Fruit fly (Drosophila melanogaster) whole organism, embryonic: ENCODE results near the gene rdog.
A peak's percentile ranks its signal among the peaks of the same experiment; 100 is the strongest.

Source experiments
- Awh ChIP-seq: fragments of 200-800 bp; sonication (Bioruptor generic); IDR thresholded peaks from 2 replicates; pipeline ENCODE4, ENCODE4 v1.3.6; 2022; ENCODE audit warnings: missing biosample characterization, missing genetic modification characterization
- B-H2 ChIP-seq: fragments of 200-800 bp; sonication (Bioruptor generic); optimal IDR thresholded peaks from 2 replicates; lab custom pipeline; 2018; ENCODE audit warnings: missing biosample characterization, mild to moderate bottlenecking, missing genetic modification characterization
- CG10321 ChIP-seq: fragments of 200-800 bp; sonication (Bioruptor generic); IDR thresholded peaks from 2 replicates; pipeline ENCODE4 v1.3.6; 2022; ENCODE audit warnings: missing biosample characterization, missing genetic modification characterization
- CG11504 ChIP-seq: fragments of 200-800 bp; sonication (Bioruptor generic); optimal IDR thresholded peaks from 3 replicates; lab custom pipeline; 2019; ENCODE audit warnings: missing biosample characterization, mild to moderate bottlenecking, missing genetic modification characterization, moderate library complexity
- CG11695 ChIP-seq: fragments of 200-800 bp; sonication (Bioruptor generic); IDR thresholded peaks from 3 replicates; pipeline ENCODE4 v1.3.6; 2022; ENCODE audit warnings: missing biosample characterization, missing genetic modification characterization
- CG11723 ChIP-seq: fragments of 200-800 bp; sonication (Bioruptor generic); optimal IDR thresholded peaks from 2 replicates; lab custom pipeline; 2017; ENCODE audit warnings: missing biosample characterization, mild to moderate bottlenecking, missing genetic modification characterization
- CG12071 ChIP-seq: fragments of 200-800 bp; sonication (Bioruptor generic); optimal IDR thresholded peaks from 3 replicates; lab custom pipeline; 2018; ENCODE audit warnings: missing biosample characterization, mild to moderate bottlenecking, missing genetic modification characterization
- CG14441 ChIP-seq: fragments of 200-800 bp; sonication (Bioruptor generic); IDR thresholded peaks from 2 replicates; pipeline ENCODE4 v1.3.6; 2022; ENCODE audit warnings: missing biosample characterization, missing genetic modification characterization
- CG14860 ChIP-seq: fragments of 200-800 bp; sonication (Bioruptor generic); IDR thresholded peaks from 3 replicates; pipeline ENCODE4 v1.3.6; 2022; ENCODE audit warnings: missing biosample characterization, missing genetic modification characterization; ENCODE audit not compliant: partially characterized antibody
- CG14965 ChIP-seq: fragments of 200-800 bp; sonication (Bioruptor generic); optimal IDR thresholded peaks from 2 replicates; lab custom pipeline; 2016; ENCODE audit warnings: missing biosample characterization, missing genetic modification characterization, borderline replicate concordance
- CG1602 ChIP-seq: fragments of 200-800 bp; sonication (Bioruptor generic); optimal IDR thresholded peaks from 3 replicates; lab custom pipeline; 2016; ENCODE audit warnings: missing biosample characterization, missing genetic modification characterization
- CG1647 ChIP-seq: fragments of 200-800 bp; sonication (Bioruptor generic); optimal IDR thresholded peaks from 3 replicates; lab custom pipeline; 2016; ENCODE audit warnings: missing biosample characterization, missing genetic modification characterization
- CG1792 ChIP-seq: fragments of 200-800 bp; sonication (Bioruptor generic); optimal IDR thresholded peaks from 2 replicates; lab custom pipeline; 2016; ENCODE audit warnings: missing biosample characterization, missing genetic modification characterization
- CG31388 ChIP-seq: fragments of 200-800 bp; sonication (Bioruptor generic); optimal IDR thresholded peaks from 2 replicates; lab custom pipeline; 2016; ENCODE audit warnings: missing biosample characterization, missing genetic modification characterization
- CG33213 ChIP-seq: fragments of 200-800 bp; sonication (Bioruptor generic); optimal IDR thresholded peaks from 3 replicates; lab custom pipeline; 2016; ENCODE audit warnings: missing biosample characterization, missing genetic modification characterization
- CG3407 ChIP-seq: fragments of 200-800 bp; sonication (Bioruptor generic); optimal IDR thresholded peaks from 2 replicates; lab custom pipeline; 2018; ENCODE audit warnings: missing biosample characterization, mild to moderate bottlenecking, missing genetic modification characterization
- CG4360 ChIP-seq: fragments of 200-800 bp; sonication (Bioruptor generic); IDR thresholded peaks from 2 replicates; pipeline ENCODE4 v1.3.6; 2022; ENCODE audit warnings: missing biosample characterization, missing genetic modification characterization
- CG6854 ChIP-seq: fragments of 200-800 bp; sonication (Bioruptor generic); optimal IDR thresholded peaks from 3 replicates; lab custom pipeline; 2017; ENCODE audit warnings: missing biosample characterization, mild to moderate bottlenecking, missing genetic modification characterization
- CG7372 ChIP-seq: fragments of 200-800 bp; sonication (Bioruptor generic); IDR thresholded peaks from 2 replicates; pipeline ENCODE4 v1.3.6; 2022; ENCODE audit warnings: missing biosample characterization, missing genetic modification characterization
- CG9215 ChIP-seq: fragments of 200-800 bp; sonication (Bioruptor generic); IDR thresholded peaks from 2 replicates; pipeline ENCODE4 v1.3.6; 2022; ENCODE audit warnings: missing biosample characterization, missing genetic modification characterization
- CHES-1-like ChIP-seq: fragments of 200-800 bp; sonication (Bioruptor generic); optimal IDR thresholded peaks from 2 replicates; lab custom pipeline; 2016; ENCODE audit warnings: missing biosample characterization, missing genetic modification characterization
- D19B ChIP-seq: fragments of 200-800 bp; sonication (Bioruptor generic); optimal IDR thresholded peaks from 2 replicates; lab custom pipeline; 2017; ENCODE audit warnings: missing biosample characterization, mild to moderate bottlenecking, missing genetic modification characterization
- Dbx ChIP-seq: fragments of 200-800 bp; sonication (Bioruptor generic); IDR thresholded peaks from 3 replicates; pipeline ENCODE4 v1.3.6; 2022; ENCODE audit warnings: missing biosample characterization, missing genetic modification characterization
- Dip3 ChIP-seq: fragments of 200-800 bp; sonication (Bioruptor generic); optimal IDR thresholded peaks from 3 replicates; lab custom pipeline; 2016; ENCODE audit warnings: missing biosample characterization, missing genetic modification characterization
- Doc3 ChIP-seq: fragments of 200-800 bp; sonication (Bioruptor generic); IDR thresholded peaks from 3 replicates; pipeline ENCODE4 v1.3.6; 2022; ENCODE audit warnings: missing biosample characterization, missing genetic modification characterization; ENCODE audit not compliant: partially characterized antibody
- Dref ChIP-seq: fragments of 200-800 bp; sonication (Bioruptor generic); IDR thresholded peaks from 2 replicates; pipeline ENCODE4 v1.3.6; 2022; ENCODE audit warnings: missing biosample characterization, missing genetic modification characterization
- GATAe ChIP-seq: fragments of 200-800 bp; sonication (Bioruptor generic); conservative IDR thresholded peaks from 2 replicates; pipeline ENCODE4 v1.3.6; 2022; ENCODE audit warnings: missing biosample characterization, missing genetic modification characterization
- HLH54F ChIP-seq: fragments of 200-800 bp; sonication (Bioruptor generic); optimal IDR thresholded peaks from 3 replicates; lab custom pipeline; 2016; ENCODE audit warnings: missing biosample characterization, missing genetic modification characterization
- Hr78 ChIP-seq, 2 experiments: fragments of 200-800 bp in 1 of 2; fragments of >200 bp in 1 of 2; sonication (Bioruptor generic) in 1 of 2; optimal IDR thresholded peaks; 2 replicates each; lab custom pipeline; 2017 to 2019; ENCODE audit warnings: missing biosample characterization in 2 of 2, missing genetic modification characterization in 2 of 2, mild to moderate bottlenecking in 1 of 2, moderate library complexity in 1 of 2
- Jarid2 ChIP-seq: fragments of 200-800 bp; sonication (Bioruptor generic); optimal IDR thresholded peaks from 3 replicates; lab custom pipeline; 2017; ENCODE audit warnings: mild to moderate bottlenecking, missing biosample characterization, missing genetic modification reagents, missing genetic modification characterization
- MESR4 ChIP-seq: fragments of 200-800 bp; sonication (Bioruptor generic); optimal IDR thresholded peaks from 2 replicates; lab custom pipeline; 2018; ENCODE audit warnings: missing biosample characterization, mild to moderate bottlenecking, missing genetic modification characterization, moderate library complexity
- MTF-1 ChIP-seq: fragments of 200-800 bp; sonication (Bioruptor generic); optimal IDR thresholded peaks from 2 replicates; lab custom pipeline; 2018; ENCODE audit warnings: missing biosample characterization, mild to moderate bottlenecking, missing genetic modification characterization, borderline replicate concordance
- Oli ChIP-seq: fragments of 200-800 bp; sonication (Bioruptor generic); optimal IDR thresholded peaks from 2 replicates; lab custom pipeline; 2018; ENCODE audit warnings: missing biosample characterization, mild to moderate bottlenecking, missing genetic modification characterization, moderate library complexity
- Poxn ChIP-seq: fragments of 200-800 bp; sonication (Bioruptor generic); IDR thresholded peaks from 2 replicates; pipeline ENCODE4 v1.3.6; 2022; ENCODE audit warnings: missing biosample characterization, missing genetic modification characterization
- Ssrp ChIP-seq: fragments of 200-800 bp; sonication (Bioruptor generic); optimal IDR thresholded peaks from 2 replicates; lab custom pipeline; 2018; ENCODE audit warnings: missing biosample characterization, mild to moderate bottlenecking, missing genetic modification characterization, moderate library complexity
- Xbp1 ChIP-seq: fragments of 200-800 bp; sonication (Bioruptor generic); optimal IDR thresholded peaks from 3 replicates; lab custom pipeline; 2016; ENCODE audit warnings: missing biosample characterization, mild to moderate bottlenecking, missing genetic modification characterization
- ap ChIP-seq: fragments of 200-800 bp; sonication (Bioruptor generic); IDR thresholded peaks from 2 replicates; pipeline ENCODE4 v1.3.6; 2022; ENCODE audit warnings: missing biosample characterization, missing genetic modification characterization
- btn ChIP-seq: fragments of 200-800 bp; sonication (Bioruptor generic); optimal IDR thresholded peaks from 2 replicates; lab custom pipeline; 2016; ENCODE audit warnings: missing biosample characterization, missing genetic modification characterization
- chm ChIP-seq: fragments of 200-800 bp; sonication (Bioruptor generic); IDR thresholded peaks from 2 replicates; pipeline ENCODE4 v1.3.6; 2022; ENCODE audit warnings: missing biosample characterization, missing genetic modification characterization
- chn ChIP-seq: fragments of 200-800 bp; sonication (Bioruptor generic); optimal IDR thresholded peaks from 2 replicates; lab custom pipeline; 2016; ENCODE audit warnings: missing biosample characterization, missing genetic modification characterization
- dati ChIP-seq: fragments of 200-800 bp; sonication (Bioruptor generic); IDR thresholded peaks from 2 replicates; pipeline ENCODE4 v1.3.6; 2022; ENCODE audit warnings: missing biosample characterization, missing genetic modification characterization
- eve ChIP-seq, 2 experiments: fragments of >200 bp; optimal IDR thresholded peaks; 2 replicates each; lab custom pipeline; 2017; ENCODE audit warnings: missing biosample characterization in 2 of 2, missing genetic modification characterization in 2 of 2
- gem ChIP-seq: fragments of 200-800 bp; sonication (Bioruptor generic); optimal IDR thresholded peaks from 2 replicates; lab custom pipeline; 2019; ENCODE audit warnings: missing biosample characterization, mild to moderate bottlenecking, missing genetic modification characterization, moderate library complexity
- klu ChIP-seq: fragments of 200-800 bp; sonication (Bioruptor generic); IDR thresholded peaks from 2 replicates; pipeline ENCODE4 v1.3.6; 2022; ENCODE audit warnings: missing biosample characterization, missing genetic modification characterization
- lov ChIP-seq, 2 experiments: fragments of 200-800 bp in 1 of 2; fragments of >200 bp in 1 of 2; sonication (Bioruptor generic) in 1 of 2; IDR thresholded peaks in 1 of 2; optimal IDR thresholded peaks in 1 of 2; 2 replicates in 1 of 2; 3 replicates in 1 of 2; pipeline versions ENCODE4 v1.3.6 to Lab custom; 2017 to 2022; ENCODE audit warnings: missing biosample characterization in 1 of 2, missing genetic modification characterization in 1 of 2
- nau ChIP-seq: fragments of 200-800 bp; sonication (Bioruptor generic); optimal IDR thresholded peaks from 3 replicates; lab custom pipeline; 2017; ENCODE audit warnings: missing biosample characterization, mild to moderate bottlenecking, missing genetic modification characterization, missing genetic modification reagents
- nerfin-2 ChIP-seq: fragments of 200-800 bp; sonication (Bioruptor generic); IDR thresholded peaks from 2 replicates; pipeline ENCODE4 v1.3.6; 2022; ENCODE audit warnings: missing biosample characterization, missing genetic modification characterization; ENCODE audit not compliant: partially characterized antibody
- prd ChIP-seq, 3 experiments: fragments of >200 bp in 2 of 3; fragments of 200-800 bp in 1 of 3; sonication (Bioruptor generic) in 1 of 3; optimal IDR thresholded peaks in 2 of 3; IDR thresholded peaks in 1 of 3; 2 replicates in 2 of 3; 3 replicates in 1 of 3; pipeline versions ENCODE4 v1.3.6 to Lab custom; 2017 to 2022; ENCODE audit warnings: missing biosample characterization in 1 of 3, missing genetic modification characterization in 1 of 3
- wek ChIP-seq: fragments of 200-800 bp; sonication (Bioruptor generic); optimal IDR thresholded peaks from 3 replicates; lab custom pipeline; 2018; ENCODE audit warnings: missing biosample characterization, mild to moderate bottlenecking, missing genetic modification characterization, moderate library complexity
- wor ChIP-seq: fragments of 200-800 bp; sonication (Bioruptor generic); IDR thresholded peaks from 2 replicates; pipeline ENCODE4 v1.3.6; 2022; ENCODE audit warnings: missing biosample characterization, missing genetic modification characterization

Gene rdog

DNA sequence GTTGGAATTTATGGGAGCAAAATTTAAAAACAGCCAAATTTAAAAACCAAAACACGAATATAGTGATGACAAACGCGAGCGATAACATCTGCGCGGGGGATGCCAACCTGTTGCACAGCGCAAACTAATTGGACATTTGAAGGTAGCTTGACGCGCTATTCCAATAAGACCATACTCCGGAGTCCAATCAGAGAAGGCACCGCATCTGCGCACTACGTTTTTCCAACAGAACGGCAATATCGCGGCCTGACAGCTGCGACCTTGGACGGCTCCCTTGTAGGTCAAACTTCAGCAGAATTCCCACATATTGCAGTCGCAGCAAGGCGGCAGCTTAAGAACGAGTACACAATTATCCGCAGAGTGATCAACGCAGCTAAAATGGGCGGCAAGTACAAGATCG, 9.8 kb upstream of the rdog start, which contains the start of the genes CG11882 and Pglym78 (continued):
- TF ChIP-seq CG6854 (GFP tag; lab: Kevin White, UChicago) (peak; percentile 21), wek (GFP tag; lab: Kevin White, UChicago) (no peak), prd (optimal IDR thresholded peaks at IDR 0.05; lab: Kevin White, UChicago) (no peak), prd (GFP tag; IDR thresholded peaks at IDR 0.05; lab: Robert Waterston, UW) (peak; percentile 33; the same call in 1 of the 3 replicates), Awh (GFP tag; lab: Robert Waterston, UW) (no peak), GATAe (no peak), Dbx (GFP tag; lab: Robert Waterston, UW) (peak; percentile 66; the same call in 2 of the 3 replicates), btn (GFP tag; lab: Kevin White, UChicago) (no peak), gem (tag; lab: Kevin White, UChicago) (no peak), CG14860 (GFP tag; lab: Robert Waterston, UW) (no peak), CG11695 (GFP tag; lab: Robert Waterston, UW) (no peak; the same call in 2 of the 3 replicates), CG4360 (GFP tag; lab: Robert Waterston, UW) (no peak; the same call in 1 of the 2 replicates), Dip3 (peak; percentile 5), CG11504 (tag; lab: Kevin White, UChicago) (no peak), CG12071 (GFP tag; lab: Kevin White, UChicago) (no peak), Xbp1 (GFP tag; lab: Kevin White, UChicago) (peak; percentile 52), wor (GFP tag; lab: Robert Waterston, UW) (no peak), CG11723 (no peak), nerfin-2 (GFP tag; lab: Robert Waterston, UW) (peak; percentile 45; the same call in 1 of the 2 replicates), CG14965 (GFP tag; lab: Kevin White, UChicago) (no peak), B-H2 (GFP tag; lab: Kevin White, UChicago) (peak; percentile 50), chm (GFP tag; lab: Robert Waterston, UW) (peak; percentile 80), Dref (GFP tag; lab: Robert Waterston, UW) (peak; percentile 81), CG1792 (GFP tag; lab: Kevin White, UChicago) (no peak), CG33213 (peak; percentile 60), CG1647 (GFP tag; lab: Kevin White, UChicago) (peak; percentile 36), HLH54F (GFP tag; lab: Kevin White, UChicago) (peak; percentile 44), lov (optimal IDR thresholded peaks at IDR 0.05; lab: Kevin White, UChicago) (no peak), lov (GFP tag; IDR thresholded peaks at IDR 0.05; lab: Robert Waterston, UW) (no peak), CHES-1-like (GFP tag; lab: Kevin White, UChicago) (peak; percentile 80), Hr78 (GFP tag; optimal IDR thresholded peaks at IDR 0.05; lab: Kevin White, UChicago) (peak in 1 of 2 experiments; percentile 62), CG1602 (no peak), Poxn (GFP tag; lab: Robert Waterston, UW) (no peak), CG10321 (GFP tag; lab: Robert Waterston, UW) (no peak), Doc3 (GFP tag; lab: Robert Waterston, UW) (no peak), Oli (tag; lab: Kevin White, UChicago) (no peak), CG14441 (GFP tag; lab: Robert Waterston, UW) (no peak), Ssrp (tag; lab: Kevin White, UChicago) (no peak), MESR4 (GFP tag; lab: Kevin White, UChicago) (peak; percentile 88), Jarid2 (no peak), CG9215 (GFP tag; lab: Robert Waterston, UW) (no peak), D19B (GFP tag; lab: Kevin White, UChicago) (no peak), chn (GFP tag; lab: Kevin White, UChicago) (peak; percentile 73), CG7372 (GFP tag; lab: Robert Waterston, UW) (no peak; the same call in 1 of the 2 replicates), MTF-1 (GFP tag; lab: Kevin White, UChicago) (peak; percentile 45), klu (GFP tag; lab: Robert Waterston, UW) (no peak), nau (GFP tag; lab: Kevin White, UChicago) (no peak), CG3407 (no peak), CG31388 (GFP tag; lab: Kevin White, UChicago) (no peak), eve (GFP tag; optimal IDR thresholded peaks at IDR 0.05; lab: Kevin White, UChicago) (no peak), ap (GFP tag; lab: Robert Waterston, UW) (no peak), dati (GFP tag; lab: Robert Waterston, UW) (no peak)
